Worm (Caenorhabditis elegans): ENCODE measurements around the gene mrp-7.
"Not testable (repeated sequence)": the region's sequence is repeated elsewhere in the genome, so short reads cannot be mapped to it uniquely, and the experiment has no call there.

DNA sequence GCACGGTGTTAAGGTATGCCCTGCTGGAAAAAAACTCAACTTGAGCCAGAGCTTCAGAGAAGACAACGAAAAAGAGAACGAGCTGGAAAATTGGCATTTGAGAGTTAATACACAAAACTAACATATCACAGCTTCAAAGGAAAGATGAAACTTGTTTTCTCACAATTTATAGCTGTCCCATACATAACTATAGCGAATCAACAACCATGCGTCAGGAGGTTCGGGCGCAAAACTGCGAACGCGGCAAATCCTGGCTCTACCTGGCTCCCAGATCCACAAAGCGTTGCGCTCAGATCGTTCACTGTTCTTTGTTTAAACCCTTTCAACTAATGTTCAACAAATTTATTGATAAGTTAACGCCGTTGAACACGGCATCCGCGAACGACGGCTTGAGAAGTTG lies 37.0 kb downstream of the mrp-7 start, which contains the start of gene Y43F8C.23:
- TF ChIP-seq dao-5, him-1, W03F9.2 (tag; optimal IDR thresholded peaks at IDR 0.05): not testable (repeated sequence)
